Worm (Caenorhabditis elegans): ENCODE measurements around the gene vps-35.
"Not testable (repeated sequence)": the region's sequence is repeated elsewhere in the genome, so short reads cannot be mapped to it uniquely, and the experiment has no call there.

vps-35 gene

ce11 chrII:5874130-5874529, 33.5 kb upstream of the vps-35 start:
- no peak for TF ChIP-seq nhr-12 (tag; optimal IDR thresholded peaks at IDR 0.05)
- TF ChIP-seq pha-4 (tag; optimal IDR thresholded peaks at IDR 0.05): peak; percentile 88
- no peak for TF ChIP-seq aly-2 (tag; optimal IDR thresholded peaks at IDR 0.05)
- peak; percentile 34 for TF ChIP-seq nhr-23 (tag; optimal IDR thresholded peaks at IDR 0.05)
- no peak for TF ChIP-seq ceh-28 (tag; optimal IDR thresholded peaks at IDR 0.05)

ce11 chrII:5876053-5876452, 31.6 kb upstream of the vps-35 start, which contains the start of gene F55C12.6:
Gene F55C12.6 (minus strand): TSS chrII:5876153.
- no peak for TF ChIP-seq nhr-25 (tag; optimal IDR thresholded peaks at IDR 0.05)

- not testable (repeated sequence) for TF ChIP-seq tbx-2 (tag; optimal IDR thresholded peaks at IDR 0.05); egl-5 (tag; optimal IDR thresholded peaks at IDR 0.05); fkh-10 (GFP tag; optimal IDR thresholded peaks at IDR 0.05)
Measured at ce11 chrII:5876511-5876910, 31.1 kb upstream of the vps-35 start, which contains the start of gene F55C12.2. Gene F55C12.2 (plus strand): TSS chrII:5876811.

ce11 chrII:5880677-5881076, 26.9 kb upstream of the vps-35 start:
- TF ChIP-seq eor-1 (tag; optimal IDR thresholded peaks at IDR 0.05) (no peak), nhr-23 (tag; optimal IDR thresholded peaks at IDR 0.05) (peak; percentile 19), nhr-76 (tag; optimal IDR thresholded peaks at IDR 0.05) (no peak), elt-2 (tag; optimal IDR thresholded peaks at IDR 0.05) (no peak), nhr-25 (tag; optimal IDR thresholded peaks at IDR 0.05) (peak; percentile 90)

ce11 chrII:5884252-5884651, 23.4 kb upstream of the vps-35 start, which contains the start of gene rfip-1:
Gene rfip-1 (plus strand): TSS chrII:5884552.
- TF ChIP-seq nhr-11 (tag; optimal IDR thresholded peaks at IDR 0.05) (no peak), ztf-4 (tag; optimal IDR thresholded peaks at IDR 0.05) (no peak)

- TF ChIP-seq ceh-16 (tag; optimal IDR thresholded peaks at IDR 0.05) (no peak), ceh-28 (tag; optimal IDR thresholded peaks at IDR 0.05) (peak; percentile 60), snpc-4 (tag; optimal IDR thresholded peaks at IDR 0.05) (no peak), tbx-2 (tag; optimal IDR thresholded peaks at IDR 0.05) (no peak), elt-3 (tag; optimal IDR thresholded peaks at IDR 0.05) (peak in 1 of 3 experiments; percentile 53), fkh-10 (GFP tag; optimal IDR thresholded peaks at IDR 0.05) (no peak), ztf-4 (tag; optimal IDR thresholded peaks at IDR 0.05) (no peak), elt-2 (tag; optimal IDR thresholded peaks at IDR 0.05) (peak; percentile 67), R02D3.7 (tag; optimal IDR thresholded peaks at IDR 0.05) (no peak), nhr-77 (tag; optimal IDR thresholded peaks at IDR 0.05) (no peak), nhr-237 (tag; optimal IDR thresholded peaks at IDR 0.05) (no peak), nhr-43 (tag; optimal IDR thresholded peaks at IDR 0.05; ENCODE audit: poor library complexity, severe bottlenecking) (peak; percentile 77), ZK546.5 (tag; optimal IDR thresholded peaks at IDR 0.05) (no peak), nhr-11 (tag; optimal IDR thresholded peaks at IDR 0.05) (no peak), unc-62 (GFP tag; optimal IDR thresholded peaks at IDR 0.05) (no peak), nhr-25 (tag; optimal IDR thresholded peaks at IDR 0.05) (peak; percentile 96), lsy-12 (tag; optimal IDR thresholded peaks at IDR 0.05) (no peak), ztf-11 (tag; optimal IDR thresholded peaks at IDR 0.05) (no peak), pha-4 (tag; optimal IDR thresholded peaks at IDR 0.05) (peak; percentile 17), mdl-1 (tag; optimal IDR thresholded peaks at IDR 0.05) (no peak), nhr-23 (tag; optimal IDR thresholded peaks at IDR 0.05) (peak; percentile 72), nfya-1 (tag; optimal IDR thresholded peaks at IDR 0.05; ENCODE audit: insufficient read depth) (peak; percentile 56)
Measured at ce11 chrII:5885966-5886621, 21.5 kb upstream of the vps-35 start.

ce11 chrII:5889417-5890139, 18.0 kb upstream of the vps-35 start:
- TF ChIP-seq pha-4 (tag; optimal IDR thresholded peaks at IDR 0.05) (no peak), nhr-12 (tag; optimal IDR thresholded peaks at IDR 0.05) (no peak), R02D3.7 (tag; optimal IDR thresholded peaks at IDR 0.05) (no peak), nhr-11 (tag; optimal IDR thresholded peaks at IDR 0.05) (no peak), fkh-10 (GFP tag; optimal IDR thresholded peaks at IDR 0.05) (no peak), elt-3 (tag; optimal IDR thresholded peaks at IDR 0.05) (no peak), nhr-25 (tag; optimal IDR thresholded peaks at IDR 0.05) (no peak), ama-1 (optimal IDR thresholded peaks at IDR 0.05) (no peak), ZK546.5 (tag; optimal IDR thresholded peaks at IDR 0.05) (no peak), mdl-1 (tag; optimal IDR thresholded peaks at IDR 0.05) (no peak), nhr-77 (tag; optimal IDR thresholded peaks at IDR 0.05) (no peak), lin-15B (tag; optimal IDR thresholded peaks at IDR 0.05) (no peak), ceh-16 (tag; optimal IDR thresholded peaks at IDR 0.05) (no peak)

Data from whole organism, L3 larva.